Worm (Caenorhabditis elegans): ENCODE measurements around the gene clec-24.

DNA sequence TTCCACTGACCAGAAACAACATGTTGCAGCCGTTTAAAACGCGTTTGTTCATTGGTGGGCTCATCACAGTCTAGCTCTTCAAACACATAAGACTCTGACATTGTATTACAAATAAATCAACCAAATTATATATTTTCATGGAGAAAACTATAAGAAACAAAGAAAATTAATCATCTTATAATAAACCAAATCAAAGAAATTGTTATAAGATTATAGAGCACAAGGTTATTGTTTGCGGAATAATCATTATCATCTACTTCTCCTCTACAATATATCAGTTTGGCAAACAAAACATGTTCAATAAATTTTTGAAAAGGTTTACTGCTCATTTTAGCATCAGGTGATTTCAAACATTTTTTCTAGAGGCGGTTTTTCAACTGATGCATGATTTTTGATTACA, at the start of gene clec-24, which contains the start of gene clec-32:
- TF ChIP-seq hmbx-1 (tag; optimal IDR thresholded peaks at IDR 0.05): no peak
- TF ChIP-seq ceh-36 (tag; optimal IDR thresholded peaks at IDR 0.05): no peak
- TF ChIP-seq ets-7 (tag; optimal IDR thresholded peaks at IDR 0.05): no peak
- no peak for TF ChIP-seq ama-1 (optimal IDR thresholded peaks at IDR 0.05)
- TF ChIP-seq tbx-11 (GFP tag; IDR thresholded peaks at IDR 0.05): no peak
- TF ChIP-seq scrt-1 (GFP tag; IDR thresholded peaks at IDR 0.05): no peak
- TF ChIP-seq tbx-37 (GFP tag; conservative IDR thresholded peaks at IDR 0.05): no peak
- TF ChIP-seq B0310.2 (tag; optimal IDR thresholded peaks at IDR 0.05): no peak
- TF ChIP-seq pes-1 (GFP tag; IDR thresholded peaks at IDR 0.05): no peak
- no peak for TF ChIP-seq hmg-4 (GFP tag; optimal IDR thresholded peaks at IDR 0.05)
- no peak for TF ChIP-seq sea-1 (GFP tag; conservative IDR thresholded peaks at IDR 0.05)
- TF ChIP-seq tra-4 (tag; optimal IDR thresholded peaks at IDR 0.05): no peak
- TF ChIP-seq flt-1 (GFP tag; IDR thresholded peaks at IDR 0.05): no peak
